Worm (Caenorhabditis elegans) whole organism, young adult: Measurements from ENCODE around the gene srx-32.

Source experiments
- B0019.2 ChIP-seq: fragments of 200-800 bp; sonication (Bioruptor generic); conservative IDR thresholded peaks from 2 replicates; pipeline ENCODE4 v1.3.6; 2022; ENCODE audit warnings: missing genetic modification reagents, missing genetic modification characterization, missing compliant biosample characterization
- C06A6.2 ChIP-seq: fragments of 200-800 bp; sonication (Bioruptor generic); conservative IDR thresholded peaks from 2 replicates; pipeline ENCODE4 v1.3.6; 2022; ENCODE audit warnings: missing genetic modification characterization, missing compliant biosample characterization
- F22D6.2 ChIP-seq: sonication (generic microtip); optimal IDR thresholded peaks from 2 replicates; lab custom pipeline; 2016; ENCODE audit warnings: mild to moderate bottlenecking, missing genetic modification characterization, missing compliant biosample characterization
- F33H1.4 ChIP-seq: fragments of 200-800 bp; sonication (Bioruptor generic); IDR thresholded peaks from 2 replicates; pipeline ENCODE4 v1.3.6; 2022; ENCODE audit warnings: missing genetic modification reagents, missing genetic modification characterization, missing compliant biosample characterization
- F37B4.10 ChIP-seq: fragments of 200-800 bp; sonication (Bioruptor generic); IDR thresholded peaks from 2 replicates; pipeline ENCODE4 v1.3.6; 2022; ENCODE audit warnings: missing genetic modification characterization, missing compliant biosample characterization
- F55B11.4 ChIP-seq: sonication (generic microtip); optimal IDR thresholded peaks from 2 replicates; lab custom pipeline; 2016; ENCODE audit warnings: missing compliant biosample characterization, missing genetic modification characterization, borderline replicate concordance; ENCODE audit not compliant: insufficient read depth
- K11D2.4 ChIP-seq: fragments of 200-800 bp; sonication (Bioruptor generic); IDR thresholded peaks from 2 replicates; pipeline ENCODE4 v1.3.6; 2022; ENCODE audit warnings: missing genetic modification reagents, missing genetic modification characterization, missing compliant biosample characterization
- Y53F4B.3 ChIP-seq: fragments of 200-800 bp; sonication (Bioruptor generic); IDR thresholded peaks from 2 replicates; pipeline ENCODE4 v1.3.6; 2022; ENCODE audit warnings: missing genetic modification reagents, missing genetic modification characterization, missing compliant biosample characterization
- Y53G8AR.9 ChIP-seq: fragments of 200-800 bp; sonication (Bioruptor generic); conservative IDR thresholded peaks from 2 replicates; pipeline ENCODE4 v1.3.6; 2022; ENCODE audit warnings: missing genetic modification reagents, missing genetic modification characterization, missing compliant biosample characterization
- Y95B8A.8 ChIP-seq: fragments of 200-800 bp; sonication (Bioruptor generic); IDR thresholded peaks from 2 replicates; pipeline ENCODE4 v1.3.6; 2022; ENCODE audit warnings: missing genetic modification reagents, missing genetic modification characterization, missing compliant biosample characterization
- athp-1 ChIP-seq: sonication (generic microtip); optimal IDR thresholded peaks from 2 replicates; lab custom pipeline; 2017; ENCODE audit warnings: mild to moderate bottlenecking, missing genetic modification characterization, missing compliant biosample characterization
- attf-6 ChIP-seq: fragments of 200-800 bp; sonication (Bioruptor generic); IDR thresholded peaks from 2 replicates; pipeline ENCODE4 v1.3.6; 2022; ENCODE audit warnings: missing genetic modification reagents, missing genetic modification characterization, missing compliant biosample characterization
- ceh-58 ChIP-seq: fragments of 200-800 bp; sonication (Bioruptor generic); IDR thresholded peaks from 2 replicates; pipeline ENCODE4 v1.3.6; 2022; ENCODE audit warnings: missing genetic modification characterization, missing compliant biosample characterization
- egl-18 ChIP-seq: fragments of 200-800 bp; sonication (Bioruptor generic); IDR thresholded peaks from 2 replicates; pipeline ENCODE4 v1.3.6; 2022; ENCODE audit warnings: missing genetic modification reagents, missing genetic modification characterization, missing compliant biosample characterization
- egrh-3 ChIP-seq: fragments of 200-800 bp; sonication (Bioruptor generic); IDR thresholded peaks from 2 replicates; pipeline ENCODE4 v1.3.6; 2022; ENCODE audit warnings: missing genetic modification reagents, missing genetic modification characterization, missing compliant biosample characterization
- hlh-12 ChIP-seq: sonication (generic microtip); optimal IDR thresholded peaks from 2 replicates; lab custom pipeline; 2016; ENCODE audit warnings: missing genetic modification characterization, missing compliant biosample characterization
- lag-1 ChIP-seq: fragments of 200-800 bp; sonication (Bioruptor generic); IDR thresholded peaks from 2 replicates; pipeline ENCODE4 v1.3.6; 2022; ENCODE audit warnings: missing genetic modification reagents, missing genetic modification characterization, missing compliant biosample characterization
- let-526 ChIP-seq: fragments of 200-800 bp; sonication (Bioruptor generic); IDR thresholded peaks from 2 replicates; pipeline ENCODE4 v1.3.6; 2022; ENCODE audit warnings: missing genetic modification reagents, missing genetic modification characterization, missing compliant biosample characterization
- lin-35 ChIP-seq, 3 experiments: fragments of 150-350 bp in 2 of 3; sonication (generic microtip) in 1 of 3; optimal IDR thresholded peaks; 2 replicates each; lab custom pipeline; 2014 to 2018; ENCODE audit warnings: missing biosample characterization in 3 of 3, missing genetic modification characterization in 3 of 3, missing genetic modification reagents in 3 of 3
- lin-54 ChIP-seq: fragments of 200-800 bp; sonication (Bioruptor generic); optimal IDR thresholded peaks from 2 replicates; lab custom pipeline; 2018; ENCODE audit warnings: mild to moderate bottlenecking, missing genetic modification characterization, missing compliant biosample characterization
- madf-10 ChIP-seq: sonication (generic microtip); optimal IDR thresholded peaks from 2 replicates; lab custom pipeline; 2016; ENCODE audit warnings: mild to moderate bottlenecking, missing genetic modification characterization, missing compliant biosample characterization
- madf-6 ChIP-seq: fragments of 200-800 bp; sonication (Bioruptor generic); IDR thresholded peaks from 2 replicates; pipeline ENCODE4 v1.3.6; 2022; ENCODE audit warnings: missing genetic modification reagents, missing genetic modification characterization, missing compliant biosample characterization
- nfya-1 ChIP-seq: sonication (generic microtip); optimal IDR thresholded peaks from 2 replicates; lab custom pipeline; 2017; ENCODE audit warnings: antibody characterized with exemption, missing compliant biosample characterization, missing genetic modification characterization, borderline replicate concordance; ENCODE audit not compliant: insufficient read depth
- nfya-2 ChIP-seq: fragments of 200-800 bp; sonication (Bioruptor generic); IDR thresholded peaks from 2 replicates; pipeline ENCODE4 v1.3.6; 2022; ENCODE audit warnings: missing genetic modification reagents, missing genetic modification characterization, missing compliant biosample characterization
- nhr-120 ChIP-seq: fragments of 200-800 bp; sonication (Bioruptor generic); IDR thresholded peaks from 2 replicates; pipeline ENCODE4 v1.3.6; 2022; ENCODE audit warnings: missing genetic modification characterization, missing compliant biosample characterization
- nhr-80 ChIP-seq: sonication (generic microtip); optimal IDR thresholded peaks from 2 replicates; lab custom pipeline; 2016; ENCODE audit warnings: missing genetic modification characterization, missing compliant biosample characterization
- nhr-90 ChIP-seq: sonication (generic microtip); optimal IDR thresholded peaks from 2 replicates; lab custom pipeline; 2016; ENCODE audit warnings: missing genotype, mild to moderate bottlenecking, missing genetic modification characterization, missing compliant biosample characterization
- sdz-38 ChIP-seq: sonication (generic microtip); optimal IDR thresholded peaks from 2 replicates; lab custom pipeline; 2016; ENCODE audit warnings: missing genotype, missing genetic modification characterization, missing compliant biosample characterization
- snpc-4 ChIP-seq, 5 experiments: fragments of 150-350 bp in 1 of 5; sonication (generic microtip) in 4 of 5; optimal IDR thresholded peaks; 2 replicates each; lab custom pipeline; 2014 to 2018; ENCODE audit warnings: missing genetic modification characterization in 5 of 5, missing biosample characterization in 3 of 5, antibody characterized with exemption in 2 of 5, mild to moderate bottlenecking in 2 of 5, missing compliant biosample characterization in 2 of 5, missing genotype in 2 of 5, moderate library complexity in 2 of 5, missing genetic modification reagents in 1 of 5
- unc-62 ChIP-seq: fragments of 150-350 bp; optimal IDR thresholded peaks from 2 replicates; lab custom pipeline; 2014; ENCODE audit warnings: missing biosample characterization, missing genetic modification reagents, missing genetic modification characterization
- ztf-22 ChIP-seq: fragments of 200-800 bp; sonication (Bioruptor generic); optimal IDR thresholded peaks from 2 replicates; lab custom pipeline; 2018; ENCODE audit warnings: mild to moderate bottlenecking, missing genetic modification characterization, moderate library complexity, missing compliant biosample characterization
- ztf-25 ChIP-seq: fragments of 200-800 bp; sonication (Bioruptor generic); IDR thresholded peaks from 2 replicates; pipeline ENCODE4 v1.3.6; 2022; ENCODE audit warnings: missing genetic modification reagents, missing genetic modification characterization, missing compliant biosample characterization
- ztf-28 ChIP-seq: fragments of 200-800 bp; sonication (Bioruptor generic); IDR thresholded peaks from 2 replicates; pipeline ENCODE4 v1.3.6; 2022; ENCODE audit warnings: missing genetic modification reagents, missing genetic modification characterization, missing compliant biosample characterization
- ztf-6 ChIP-seq: fragments of 200-800 bp; sonication (Bioruptor generic); IDR thresholded peaks from 2 replicates; pipeline ENCODE4 v1.3.6; 2022; ENCODE audit warnings: missing genetic modification reagents, missing genetic modification characterization, missing compliant biosample characterization

The srx-32 gene

ce11 chrV:794092-794491, 26.4 kb downstream of the srx-32 start:
- no peak for TF ChIP-seq F37B4.10
- 0 out of 2 replicates have a peak, but pooled peaks have one; percentile 59 for TF ChIP-seq ceh-58 (GFP tag; lab: Robert Waterston, UW)

- TF ChIP-seq unc-62 (GFP tag; lab: Kevin White, UChicago) (no peak), K11D2.4 (GFP tag; lab: Robert Waterston, UW) (no peak), let-526 (GFP tag; lab: Robert Waterston, UW) (no peak), egrh-3 (GFP tag; lab: Robert Waterston, UW) (no peak), C06A6.2 (GFP tag; lab: Robert Waterston, UW) (no peak), hlh-12 (no peak), lin-35 (GFP tag; optimal IDR thresholded peaks at IDR 0.05; lab: Kevin White, UChicago) (no peak), nhr-120 (GFP tag; lab: Robert Waterston, UW) (no peak), ztf-22 (no peak), nhr-90 (tag; lab: Kevin White, UChicago) (no peak), lag-1 (no peak), athp-1 (tag; lab: Kevin White, UChicago) (no peak), Y95B8A.8 (GFP tag; lab: Robert Waterston, UW) (no peak), nfya-2 (GFP tag; lab: Robert Waterston, UW) (no peak), lin-54 (GFP tag; lab: Kevin White, UChicago) (no peak)
Measured at ce11 chrV:782432-782831, 38.1 kb downstream of the srx-32 start, which contains the start of gene srab-16. TSS of gene srab-16 (plus strand) at chrV:782732.

ce11 chrV:779999-780398, 40.5 kb downstream of the srx-32 start, which contains the start of gene srbc-60:
TSS of gene srbc-60 (plus strand) at chrV:780299.
- TF ChIP-seq egl-18 (no peak), snpc-4 (GFP tag; optimal IDR thresholded peaks at IDR 0.05; lab: Kevin White, UChicago) (no peak), snpc-4 (tag; optimal IDR thresholded peaks at IDR 0.05; lab: Kevin White, UChicago) (no peak), ztf-28 (GFP tag; lab: Robert Waterston, UW) (no peak), lin-54 (GFP tag; lab: Kevin White, UChicago) (no peak), ztf-22 (no peak), ztf-25 (GFP tag; lab: Robert Waterston, UW) (no peak), madf-6 (GFP tag; lab: Robert Waterston, UW) (no peak), ztf-6 (no peak), sdz-38 (tag; lab: Kevin White, UChicago) (no peak), attf-6 (GFP tag; lab: Robert Waterston, UW) (no peak), B0019.2 (no peak), F33H1.4 (GFP tag; lab: Robert Waterston, UW) (no peak), F55B11.4 (tag; lab: Kevin White, UChicago) (no peak), nhr-80 (tag; lab: Kevin White, UChicago) (no peak), Y53G8AR.9 (GFP tag; lab: Robert Waterston, UW) (no peak), F22D6.2 (no peak), madf-10 (tag; lab: Kevin White, UChicago) (no peak)

ce11 chrV:778339-778738, 42.2 kb downstream of the srx-32 start, which contains the start of gene srbc-59:
TSS of gene srbc-59 (plus strand) at chrV:778639.
- TF ChIP-seq nfya-1 (tag; lab: Kevin White, UChicago) (no peak), lin-35 (GFP tag; optimal IDR thresholded peaks at IDR 0.05; lab: Kevin White, UChicago) (no peak), nhr-80 (tag; lab: Kevin White, UChicago) (no peak), Y53F4B.3 (GFP tag; lab: Robert Waterston, UW) (no peak)
